1 fruit fly cellular context compared by ENCODE assay signal in genomic region chr3L:1865121-1865727, dm6.
TF ChIP-seq lines count a peak whose summit lies in the region.

TSS of gene HBS1 (minus strand) at chr3L:1865240.
TSS of gene CG12025 (plus strand) at chr3L:1865430.

TF ChIP-seq in whole organism, embryonic, 481 proteins besides CTCF, POLR2A, EP300 and RAD21 (continued from another document and continues in another):
- no peak for TF ChIP-seq hbn (GFP tag; IDR thresholded peaks at IDR 0.05; lab: Robert Waterston, UW; ENCODE audit: partially characterized antibody)
- TF ChIP-seq pb (GFP tag; optimal IDR thresholded peaks at IDR 0.05; lab: Kevin White, UChicago), result no peak
- TF ChIP-seq CG6683 (GFP tag; optimal IDR thresholded peaks at IDR 0.05; lab: Kevin White, UChicago), result no peak
- peak; percentile 37; the same call in 2 of the 3 replicates for TF ChIP-seq Optix (GFP tag; IDR thresholded peaks at IDR 0.05; lab: Robert Waterston, UW)
- TF ChIP-seq esg (GFP tag; conservative IDR thresholded peaks at IDR 0.05; lab: Robert Waterston, UW), result peak; percentile 43; the same call in 1 of the 2 replicates
- TF ChIP-seq emc (GFP tag; optimal IDR thresholded peaks at IDR 0.05; lab: Kevin White, UChicago), result peak; percentile 38
- TF ChIP-seq hb (GFP tag; IDR thresholded peaks at IDR 0.05; lab: Robert Waterston, UW; ENCODE audit: partially characterized antibody), result no peak
- no peak for TF ChIP-seq seq (GFP tag; IDR thresholded peaks at IDR 0.05; lab: Robert Waterston, UW)
- peak; percentile 54 for TF ChIP-seq Bteb2 (GFP tag; optimal IDR thresholded peaks at IDR 0.05; lab: Kevin White, UChicago)
- no peak for TF ChIP-seq tup (GFP tag; optimal IDR thresholded peaks at IDR 0.05; lab: Kevin White, UChicago)
- peak; percentile 16 for TF ChIP-seq CG18476 (GFP tag; optimal IDR thresholded peaks at IDR 0.05; lab: Kevin White, UChicago)
- TF ChIP-seq Lpt (GFP tag; optimal IDR thresholded peaks at IDR 0.05; lab: Kevin White, UChicago), result no peak
- TF ChIP-seq Blimp-1 (GFP tag; optimal IDR thresholded peaks at IDR 0.05; lab: Kevin White, UChicago), result no peak
- TF ChIP-seq CG14710 (tag; optimal IDR thresholded peaks at IDR 0.05; lab: Kevin White, UChicago), result peak; percentile 85
- TF ChIP-seq br (optimal IDR thresholded peaks at IDR 0.05; lab: Kevin White, UChicago), result no peak
- peak; percentile 58 for TF ChIP-seq CG33213 (GFP tag; optimal IDR thresholded peaks at IDR 0.05; lab: Kevin White, UChicago)
- TF ChIP-seq CG6254 (GFP tag; optimal IDR thresholded peaks at IDR 0.05; lab: Kevin White, UChicago), result no peak
- TF ChIP-seq tx (GFP tag; optimal IDR thresholded peaks at IDR 0.05; lab: Kevin White, UChicago), result peak; percentile 20
- no peak for TF ChIP-seq CG10321 (GFP tag; IDR thresholded peaks at IDR 0.05; lab: Robert Waterston, UW)
- TF ChIP-seq CG14050 (GFP tag; IDR thresholded peaks at IDR 0.05; lab: Robert Waterston, UW), result no peak
- no peak for TF ChIP-seq peb (GFP tag; IDR thresholded peaks at IDR 0.05; lab: Robert Waterston, UW)
- no peak for TF ChIP-seq CG10147 (GFP tag; optimal IDR thresholded peaks at IDR 0.05; lab: Kevin White, UChicago)
- peak; percentile 5 for TF ChIP-seq kay (GFP tag; optimal IDR thresholded peaks at IDR 0.05; lab: Kevin White, UChicago)
- no peak for TF ChIP-seq ERR (GFP tag; optimal IDR thresholded peaks at IDR 0.05; lab: Kevin White, UChicago)
- peak; percentile 71 for TF ChIP-seq CG30403 (GFP tag; optimal IDR thresholded peaks at IDR 0.05; lab: Kevin White, UChicago)
- peak; percentile 46 for TF ChIP-seq Myb (GFP tag; optimal IDR thresholded peaks at IDR 0.05; lab: Kevin White, UChicago)
- TF ChIP-seq zfh2 (GFP tag; optimal IDR thresholded peaks at IDR 0.05; lab: Kevin White, UChicago), result peak; percentile 64
- peak; percentile 81 for TF ChIP-seq klu (GFP tag; IDR thresholded peaks at IDR 0.05; lab: Robert Waterston, UW)
- no peak for TF ChIP-seq maf-S (GFP tag; optimal IDR thresholded peaks at IDR 0.05; lab: Kevin White, UChicago)
- peak; percentile 40 for TF ChIP-seq CG4820 (GFP tag; optimal IDR thresholded peaks at IDR 0.05; lab: Kevin White, UChicago)
- peak; percentile 52; the same call in 1 of the 3 replicates for TF ChIP-seq CG11456 (GFP tag; IDR thresholded peaks at IDR 0.05; lab: Robert Waterston, UW)
- TF ChIP-seq Deaf1 (tag; optimal IDR thresholded peaks at IDR 0.05; lab: Kevin White, UChicago), result peak; percentile 32
- peak; percentile 40 for TF ChIP-seq unpg (GFP tag; optimal IDR thresholded peaks at IDR 0.05; lab: Kevin White, UChicago)
- no peak for TF ChIP-seq usp (GFP tag; optimal IDR thresholded peaks at IDR 0.05; lab: Kevin White, UChicago)
- no peak for TF ChIP-seq CG5180 (GFP tag; optimal IDR thresholded peaks at IDR 0.05; lab: Kevin White, UChicago)
- TF ChIP-seq CG17361 (GFP tag; IDR thresholded peaks at IDR 0.05; lab: Robert Waterston, UW), result peak; percentile 73
- TF ChIP-seq CG2129 (GFP tag; IDR thresholded peaks at IDR 0.05; lab: Robert Waterston, UW; ENCODE audit: partially characterized antibody), result no peak
- TF ChIP-seq CG10431 (GFP tag; optimal IDR thresholded peaks at IDR 0.05; lab: Kevin White, UChicago), result no peak
- peak; percentile 67 for TF ChIP-seq HLH54F (GFP tag; optimal IDR thresholded peaks at IDR 0.05; lab: Kevin White, UChicago)
- peak; percentile 5 for TF ChIP-seq cwo (GFP tag; optimal IDR thresholded peaks at IDR 0.05; lab: Kevin White, UChicago)
- TF ChIP-seq CG6272 (GFP tag; IDR thresholded peaks at IDR 0.05; lab: Robert Waterston, UW), result peak; percentile 53; the same call in 1 of the 2 replicates
- TF ChIP-seq HmgZ (tag; optimal IDR thresholded peaks at IDR 0.05; lab: Kevin White, UChicago), result peak; percentile 71
- peak; percentile 38 for TF ChIP-seq CG11723 (GFP tag; optimal IDR thresholded peaks at IDR 0.05; lab: Kevin White, UChicago)
- TF ChIP-seq CG9727 (GFP tag; optimal IDR thresholded peaks at IDR 0.05; lab: Kevin White, UChicago), result peak; percentile 49
- TF ChIP-seq ab (GFP tag; optimal IDR thresholded peaks at IDR 0.05; lab: Kevin White, UChicago), result no peak
- TF ChIP-seq crol (GFP tag; IDR thresholded peaks at IDR 0.05; lab: Robert Waterston, UW), result no peak
- no peak for TF ChIP-seq luna (GFP tag; optimal IDR thresholded peaks at IDR 0.05; lab: Kevin White, UChicago)
- TF ChIP-seq CG9876 (GFP tag; optimal IDR thresholded peaks at IDR 0.05; lab: Kevin White, UChicago), result no peak
- peak; percentile 10 for TF ChIP-seq Mes4 (GFP tag; optimal IDR thresholded peaks at IDR 0.05; lab: Kevin White, UChicago)
- TF ChIP-seq Hr78 (GFP tag; optimal IDR thresholded peaks at IDR 0.05; lab: Kevin White, UChicago), result no peak
- TF ChIP-seq sd (tag; optimal IDR thresholded peaks at IDR 0.05; lab: Kevin White, UChicago), result peak; percentile 53
- TF ChIP-seq CG14441 (GFP tag; IDR thresholded peaks at IDR 0.05; lab: Robert Waterston, UW), result peak; percentile 69
- TF ChIP-seq D19B (GFP tag; optimal IDR thresholded peaks at IDR 0.05; lab: Kevin White, UChicago), result peak; percentile 28
- TF ChIP-seq CG7745 (tag; optimal IDR thresholded peaks at IDR 0.05; lab: Kevin White, UChicago), result no peak
- TF ChIP-seq CG12769 (tag; optimal IDR thresholded peaks at IDR 0.05; lab: Kevin White, UChicago), result peak; percentile 63
- TF ChIP-seq CG8388 (GFP tag; optimal IDR thresholded peaks at IDR 0.05; lab: Kevin White, UChicago), result peak; percentile 38
- no peak for TF ChIP-seq Bgb (GFP tag; IDR thresholded peaks at IDR 0.05; lab: Robert Waterston, UW; ENCODE audit: partially characterized antibody)
- peak; percentile 74 for TF ChIP-seq CG4404 (GFP tag; IDR thresholded peaks at IDR 0.05; lab: Robert Waterston, UW)
- peak; percentile 46 for TF ChIP-seq Sox102F (GFP tag; optimal IDR thresholded peaks at IDR 0.05; lab: Kevin White, UChicago)
- TF ChIP-seq Lim3 (GFP tag; IDR thresholded peaks at IDR 0.05; lab: Robert Waterston, UW), result no peak
- TF ChIP-seq Hr51 (GFP tag; optimal IDR thresholded peaks at IDR 0.05; lab: Kevin White, UChicago), result peak in 1 of 2 experiments; percentile 39
- peak; percentile 81 for TF ChIP-seq CG4617 (GFP tag; optimal IDR thresholded peaks at IDR 0.05; lab: Kevin White, UChicago; ENCODE audit: borderline replicate concordance)
- no peak for TF ChIP-seq bowl (GFP tag; IDR thresholded peaks at IDR 0.05; lab: Robert Waterston, UW)
- TF ChIP-seq Chrac-16 (GFP tag; optimal IDR thresholded peaks at IDR 0.05; lab: Kevin White, UChicago), result peak; percentile 59
- peak; percentile 14 for TF ChIP-seq HmgD (GFP tag; optimal IDR thresholded peaks at IDR 0.05; lab: Kevin White, UChicago)
- TF ChIP-seq Atf3 (GFP tag; optimal IDR thresholded peaks at IDR 0.05; lab: Kevin White, UChicago), result no peak
- TF ChIP-seq CG4282 (GFP tag; optimal IDR thresholded peaks at IDR 0.05; lab: Kevin White, UChicago), result no peak
- no peak for TF ChIP-seq run (tag; optimal IDR thresholded peaks at IDR 0.05; lab: Kevin White, UChicago)
- peak; percentile 44 for TF ChIP-seq NC2β (GFP tag; optimal IDR thresholded peaks at IDR 0.05; lab: Kevin White, UChicago)
- TF ChIP-seq Camta (GFP tag; optimal IDR thresholded peaks at IDR 0.05; lab: Kevin White, UChicago), result peak; percentile 40
- TF ChIP-seq CG1603 (tag; optimal IDR thresholded peaks at IDR 0.05; lab: Kevin White, UChicago), result peak; percentile 82
- TF ChIP-seq CG10565 (GFP tag; optimal IDR thresholded peaks at IDR 0.05; lab: Kevin White, UChicago), result no peak
- TF ChIP-seq ac (GFP tag; optimal IDR thresholded peaks at IDR 0.05; lab: Kevin White, UChicago), result no peak
- TF ChIP-seq sima (GFP tag; optimal IDR thresholded peaks at IDR 0.05; lab: Kevin White, UChicago), result no peak
- no peak for TF ChIP-seq CG33557 (GFP tag; optimal IDR thresholded peaks at IDR 0.05; lab: Kevin White, UChicago)
- peak in 1 of 2 experiments; percentile 45 for TF ChIP-seq bsh (GFP tag; optimal IDR thresholded peaks at IDR 0.05; lab: Kevin White, UChicago)
- peak; percentile 31 for TF ChIP-seq Atf-2 (GFP tag; optimal IDR thresholded peaks at IDR 0.05; lab: Kevin White, UChicago)
- no peak for TF ChIP-seq CG10209 (GFP tag; optimal IDR thresholded peaks at IDR 0.05; lab: Kevin White, UChicago)
- TF ChIP-seq CG7987 (GFP tag; optimal IDR thresholded peaks at IDR 0.05; lab: Kevin White, UChicago), result no peak
- no peak for TF ChIP-seq da (GFP tag; optimal IDR thresholded peaks at IDR 0.05; lab: Kevin White, UChicago)
- TF ChIP-seq Hmr (GFP tag; optimal IDR thresholded peaks at IDR 0.05; lab: Kevin White, UChicago), result peak; percentile 53
- peak; percentile 44 for TF ChIP-seq CG18619 (GFP tag; optimal IDR thresholded peaks at IDR 0.05; lab: Kevin White, UChicago)
- peak; percentile 99 for TF ChIP-seq CG17802 (tag; optimal IDR thresholded peaks at IDR 0.05; lab: Kevin White, UChicago)
- no peak for TF ChIP-seq Hmx (GFP tag; optimal IDR thresholded peaks at IDR 0.05; lab: Kevin White, UChicago)
- TF ChIP-seq gt (GFP tag; IDR thresholded peaks at IDR 0.05; lab: Robert Waterston, UW), result no peak
- TF ChIP-seq CG13296 (GFP tag; optimal IDR thresholded peaks at IDR 0.05; lab: Kevin White, UChicago), result no peak
- no peak for TF ChIP-seq jigr1 (GFP tag; IDR thresholded peaks at IDR 0.05; lab: Robert Waterston, UW)
- no peak for TF ChIP-seq Ravus (GFP tag; IDR thresholded peaks at IDR 0.05; lab: Robert Waterston, UW)
- peak; percentile 11 for TF ChIP-seq CG4328 (GFP tag; optimal IDR thresholded peaks at IDR 0.05; lab: Kevin White, UChicago)
- peak; percentile 65 for TF ChIP-seq grau (tag; optimal IDR thresholded peaks at IDR 0.05; lab: Kevin White, UChicago)
- TF ChIP-seq Max (GFP tag; optimal IDR thresholded peaks at IDR 0.05; lab: Kevin White, UChicago), result peak; percentile 39
- TF ChIP-seq mirr (GFP tag; optimal IDR thresholded peaks at IDR 0.05; lab: Kevin White, UChicago), result no peak
- no peak for TF ChIP-seq Dad (GFP tag; optimal IDR thresholded peaks at IDR 0.05; lab: Kevin White, UChicago)
- TF ChIP-seq oc (tag; optimal IDR thresholded peaks at IDR 0.05; lab: Kevin White, UChicago), result no peak
- TF ChIP-seq CG8290 (GFP tag; optimal IDR thresholded peaks at IDR 0.05; lab: Kevin White, UChicago), result peak; percentile 76
- no peak for TF ChIP-seq CG8290 (tag; optimal IDR thresholded peaks at IDR 0.05; lab: Kevin White, UChicago)
- no peak for TF ChIP-seq CG11696 (GFP tag; IDR thresholded peaks at IDR 0.05; lab: Robert Waterston, UW)
- TF ChIP-seq prd (optimal IDR thresholded peaks at IDR 0.05; lab: Kevin White, UChicago), result no peak
- TF ChIP-seq prd (GFP tag; IDR thresholded peaks at IDR 0.05; lab: Robert Waterston, UW), result peak; percentile 61; the same call in 1 of the 3 replicates
- no peak for TF ChIP-seq Tbp (GFP tag; optimal IDR thresholded peaks at IDR 0.05; lab: Kevin White, UChicago)
- TF ChIP-seq CG11695 (GFP tag; IDR thresholded peaks at IDR 0.05; lab: Robert Waterston, UW), result no peak
- TF ChIP-seq rib (GFP tag; IDR thresholded peaks at IDR 0.05; lab: Robert Waterston, UW), result no peak
- no peak for TF ChIP-seq CG10654 (GFP tag; optimal IDR thresholded peaks at IDR 0.05; lab: Kevin White, UChicago)
- TF ChIP-seq Vsx1 (GFP tag; optimal IDR thresholded peaks at IDR 0.05; lab: Kevin White, UChicago), result no peak
- no peak for TF ChIP-seq abd-A (tag; optimal IDR thresholded peaks at IDR 0.05; lab: Kevin White, UChicago)
- no peak for TF ChIP-seq CG32767 (GFP tag; IDR thresholded peaks at IDR 0.05; lab: Robert Waterston, UW)
- no peak for TF ChIP-seq zen2 (GFP tag; IDR thresholded peaks at IDR 0.05; lab: Robert Waterston, UW; ENCODE audit: partially characterized antibody)
- TF ChIP-seq dati (GFP tag; IDR thresholded peaks at IDR 0.05; lab: Robert Waterston, UW), result no peak
- no peak for TF ChIP-seq nau (GFP tag; optimal IDR thresholded peaks at IDR 0.05; lab: Kevin White, UChicago)
- peak; percentile 77 for TF ChIP-seq CG17829 (tag; optimal IDR thresholded peaks at IDR 0.05; lab: Kevin White, UChicago)
- no peak for TF ChIP-seq CG7928 (GFP tag; optimal IDR thresholded peaks at IDR 0.05; lab: Kevin White, UChicago)
- TF ChIP-seq mam (GFP tag; optimal IDR thresholded peaks at IDR 0.05; lab: Kevin White, UChicago), result peak; percentile 63
- no peak for TF ChIP-seq salm (tag; optimal IDR thresholded peaks at IDR 0.05; lab: Kevin White, UChicago)
- peak; percentile 71 for TF ChIP-seq sug (tag; optimal IDR thresholded peaks at IDR 0.05; lab: Kevin White, UChicago)
- no peak for TF ChIP-seq CG1233 (GFP tag; optimal IDR thresholded peaks at IDR 0.05; lab: Kevin White, UChicago)
- no peak for TF ChIP-seq Kr (GFP tag; optimal IDR thresholded peaks at IDR 0.05; lab: Kevin White, UChicago)
- no peak for TF ChIP-seq ems (GFP tag; optimal IDR thresholded peaks at IDR 0.05; lab: Kevin White, UChicago)
- peak; percentile 64 for TF ChIP-seq CG17186 (GFP tag; optimal IDR thresholded peaks at IDR 0.05; lab: Kevin White, UChicago)
- no peak for TF ChIP-seq fd64A (GFP tag; optimal IDR thresholded peaks at IDR 0.05; lab: Kevin White, UChicago)
- peak; percentile 59 for TF ChIP-seq CG13894 (tag; optimal IDR thresholded peaks at IDR 0.05; lab: Kevin White, UChicago)
- peak; percentile 86 for TF ChIP-seq nmo (GFP tag; optimal IDR thresholded peaks at IDR 0.05; lab: Kevin White, UChicago)
- TF ChIP-seq CG7556 (GFP tag; optimal IDR thresholded peaks at IDR 0.05; lab: Kevin White, UChicago), result no peak
- TF ChIP-seq CG10366 (GFP tag; IDR thresholded peaks at IDR 0.05; lab: Robert Waterston, UW), result peak; percentile 62
- TF ChIP-seq CG7963 (GFP tag; IDR thresholded peaks at IDR 0.05; lab: Robert Waterston, UW; ENCODE audit: partially characterized antibody), result no peak
- no peak for TF ChIP-seq Sox100B (GFP tag; optimal IDR thresholded peaks at IDR 0.05; lab: Kevin White, UChicago)
- peak; percentile 6 for TF ChIP-seq CG10543 (GFP tag; optimal IDR thresholded peaks at IDR 0.05; lab: Kevin White, UChicago)
- peak; percentile 79 for TF ChIP-seq Hsf (GFP tag; optimal IDR thresholded peaks at IDR 0.05; lab: Kevin White, UChicago)
- no peak for TF ChIP-seq CG16779 (GFP tag; IDR thresholded peaks at IDR 0.05; lab: Robert Waterston, UW)
- TF ChIP-seq bcd (GFP tag; optimal IDR thresholded peaks at IDR 0.05; lab: Kevin White, UChicago), result peak; percentile 61
- TF ChIP-seq lbe (GFP tag; optimal IDR thresholded peaks at IDR 0.05; lab: Kevin White, UChicago), result no peak
- TF ChIP-seq CG16815 (GFP tag; optimal IDR thresholded peaks at IDR 0.05; lab: Kevin White, UChicago), result peak; percentile 38
- peak; percentile 27; the same call in 1 of the 3 replicates for TF ChIP-seq knrl (GFP tag; IDR thresholded peaks at IDR 0.05; lab: Robert Waterston, UW; ENCODE audit: partially characterized antibody)
- TF ChIP-seq CG30431 (GFP tag; optimal IDR thresholded peaks at IDR 0.05; lab: Kevin White, UChicago), result peak; percentile 31
- peak; percentile 42 for TF ChIP-seq CG4424 (GFP tag; optimal IDR thresholded peaks at IDR 0.05; lab: Kevin White, UChicago)
